Fruit fly (Drosophila melanogaster) whole organism, embryonic: ENCODE results near the gene Fmr1.

ENCODE experiments used
- Atf6 ChIP-seq: fragments of 200-800 bp; sonication (Bioruptor generic); IDR thresholded peaks from 2 replicates; pipeline ENCODE4 v1.3.6; 2022; ENCODE audit warnings: missing biosample characterization, missing genetic modification characterization
- BEAF-32 ChIP-seq: fragments of 200-800 bp; sonication (Bioruptor generic); optimal IDR thresholded peaks from 3 replicates; lab custom pipeline; 2017; ENCODE audit warnings: missing biosample characterization, missing genetic modification characterization, mild to moderate bottlenecking, moderate library complexity, missing genetic modification reagents
- CG10462 ChIP-seq: fragments of 200-800 bp; sonication (Bioruptor generic); optimal IDR thresholded peaks from 2 replicates; lab custom pipeline; 2016; ENCODE audit warnings: missing biosample characterization, missing genetic modification characterization
- CG12104 ChIP-seq: fragments of 200-800 bp; sonication (Bioruptor generic); optimal IDR thresholded peaks from 3 replicates; lab custom pipeline; 2016; ENCODE audit warnings: missing biosample characterization, missing genetic modification characterization
- CG12299 ChIP-seq: fragments of 200-800 bp; sonication (Bioruptor generic); optimal IDR thresholded peaks from 2 replicates; lab custom pipeline; 2018; ENCODE audit warnings: missing biosample characterization, mild to moderate bottlenecking, missing genetic modification characterization
- CG12769 ChIP-seq: fragments of 200-800 bp; sonication (Bioruptor generic); optimal IDR thresholded peaks from 2 replicates; lab custom pipeline; 2019; ENCODE audit warnings: missing biosample characterization, mild to moderate bottlenecking, missing genetic modification characterization, moderate library complexity
- CG13287 ChIP-seq: fragments of 200-800 bp; sonication (Bioruptor generic); IDR thresholded peaks from 2 replicates; pipeline ENCODE4 v1.3.6; 2022; ENCODE audit warnings: missing biosample characterization, missing genetic modification characterization; ENCODE audit not compliant: partially characterized antibody
- CG14014 ChIP-seq: fragments of 200-800 bp; sonication (Bioruptor generic); IDR thresholded peaks from 2 replicates; pipeline ENCODE4 v1.3.6; 2022; ENCODE audit warnings: missing biosample characterization, missing genetic modification characterization
- CG14050 ChIP-seq: fragments of 200-800 bp; sonication (Bioruptor generic); IDR thresholded peaks from 3 replicates; pipeline ENCODE4 v1.3.6; 2022; ENCODE audit warnings: missing biosample characterization, missing genetic modification characterization
- CG18619 ChIP-seq: fragments of 200-800 bp; sonication (Bioruptor generic); optimal IDR thresholded peaks from 3 replicates; lab custom pipeline; 2017; ENCODE audit warnings: missing biosample characterization, mild to moderate bottlenecking, missing genetic modification characterization
- CG3163 ChIP-seq: fragments of 200-800 bp; sonication (Bioruptor generic); optimal IDR thresholded peaks from 3 replicates; lab custom pipeline; 2016; ENCODE audit warnings: missing biosample characterization, missing genetic modification characterization
- CG4854 ChIP-seq: fragments of 200-800 bp; sonication (Bioruptor generic); optimal IDR thresholded peaks from 2 replicates; lab custom pipeline; 2016; ENCODE audit warnings: missing biosample characterization, missing genetic modification characterization, inconsistent platforms
- CG6683 ChIP-seq: fragments of 200-800 bp; sonication (Bioruptor generic); optimal IDR thresholded peaks from 2 replicates; lab custom pipeline; 2017; ENCODE audit warnings: missing biosample characterization, mild to moderate bottlenecking, missing genetic modification characterization, missing genetic modification reagents
- CG6689 ChIP-seq: fragments of 200-800 bp; sonication (Bioruptor generic); IDR thresholded peaks from 2 replicates; pipeline ENCODE4 v1.3.6; 2022; ENCODE audit warnings: missing biosample characterization, missing genetic modification characterization
- CG9215 ChIP-seq: fragments of 200-800 bp; sonication (Bioruptor generic); IDR thresholded peaks from 2 replicates; pipeline ENCODE4 v1.3.6; 2022; ENCODE audit warnings: missing biosample characterization, missing genetic modification characterization
- CoRest ChIP-seq: fragments of 200-800 bp; sonication (Bioruptor generic); optimal IDR thresholded peaks from 3 replicates; lab custom pipeline; 2018; ENCODE audit warnings: missing biosample characterization, mild to moderate bottlenecking, missing genetic modification characterization, moderate library complexity
- Dfd ChIP-seq, 2 experiments: fragments of >200 bp; optimal IDR thresholded peaks; 2 replicates each; lab custom pipeline; 2017; ENCODE audit warnings: missing biosample characterization in 2 of 2, missing genetic modification characterization in 2 of 2
- Dip2 ChIP-seq: fragments of 200-800 bp; sonication (Bioruptor generic); IDR thresholded peaks from 2 replicates; pipeline ENCODE4 v1.3.6; 2022; ENCODE audit warnings: missing biosample characterization, missing genetic modification characterization
- Dip3 ChIP-seq: fragments of 200-800 bp; sonication (Bioruptor generic); optimal IDR thresholded peaks from 3 replicates; lab custom pipeline; 2016; ENCODE audit warnings: missing biosample characterization, missing genetic modification characterization
- Elba2 ChIP-seq: fragments of 200-800 bp; sonication (Bioruptor generic); optimal IDR thresholded peaks from 3 replicates; lab custom pipeline; 2016; ENCODE audit warnings: missing biosample characterization, missing genetic modification characterization
- Gsc ChIP-seq: fragments of 200-800 bp; sonication (Bioruptor generic); IDR thresholded peaks from 2 replicates; pipeline ENCODE4 v1.3.6; 2022; ENCODE audit warnings: missing biosample characterization, missing genetic modification characterization
- Hmx ChIP-seq: fragments of 200-800 bp; sonication (Bioruptor generic); optimal IDR thresholded peaks from 2 replicates; lab custom pipeline; 2016; ENCODE audit warnings: missing biosample characterization, missing genetic modification characterization
- Hr39 ChIP-seq: fragments of >200 bp; optimal IDR thresholded peaks from 2 replicates; lab custom pipeline; 2017
- MTF-1 ChIP-seq: fragments of 200-800 bp; sonication (Bioruptor generic); optimal IDR thresholded peaks from 2 replicates; lab custom pipeline; 2018; ENCODE audit warnings: missing biosample characterization, mild to moderate bottlenecking, missing genetic modification characterization, borderline replicate concordance
- Mad ChIP-seq: fragments of 200-800 bp; sonication (Bioruptor generic); optimal IDR thresholded peaks from 2 replicates; lab custom pipeline; 2016; ENCODE audit warnings: missing biosample characterization, missing genetic modification characterization
- NC2α ChIP-seq: fragments of 200-800 bp; sonication (Bioruptor generic); optimal IDR thresholded peaks from 2 replicates; lab custom pipeline; 2016; ENCODE audit warnings: missing biosample characterization, missing genetic modification characterization
- Nf-YC ChIP-seq: fragments of 200-800 bp; optimal IDR thresholded peaks from 3 replicates; lab custom pipeline; 2019; ENCODE audit warnings: missing biosample characterization, mild to moderate bottlenecking, missing genetic modification characterization, moderate library complexity
- Opbp ChIP-seq: fragments of 200-800 bp; sonication (Bioruptor generic); IDR thresholded peaks from 3 replicates; pipeline ENCODE4 v1.3.6; 2022; ENCODE audit warnings: missing biosample characterization, missing genetic modification characterization; ENCODE audit not compliant: partially characterized antibody
- Ravus ChIP-seq: fragments of 200-800 bp; sonication (Bioruptor generic); IDR thresholded peaks from 2 replicates; pipeline ENCODE4 v1.3.6; 2022; ENCODE audit warnings: missing biosample characterization, missing genetic modification characterization
- Side ChIP-seq: fragments of 200-800 bp; sonication (Bioruptor generic); optimal IDR thresholded peaks from 2 replicates; lab custom pipeline; 2016; ENCODE audit warnings: missing biosample characterization, missing genetic modification characterization
- TFAM ChIP-seq: fragments of 200-800 bp; sonication (Bioruptor generic); optimal IDR thresholded peaks from 2 replicates; lab custom pipeline; 2017; ENCODE audit warnings: missing biosample characterization, missing genetic modification characterization, inconsistent platforms
- Xrp1 ChIP-seq: fragments of 200-800 bp; sonication (Bioruptor generic); IDR thresholded peaks from 2 replicates; pipeline ENCODE4 v1.3.6; 2022; ENCODE audit warnings: missing biosample characterization, missing genetic modification characterization
- ara ChIP-seq: fragments of 200-800 bp; sonication (Bioruptor generic); IDR thresholded peaks from 2 replicates; pipeline ENCODE4 v1.3.6; 2022; ENCODE audit warnings: missing biosample characterization, missing genetic modification characterization
- ato ChIP-seq: fragments of 200-800 bp; sonication (Bioruptor generic); IDR thresholded peaks from 2 replicates; pipeline ENCODE4 v1.3.6; 2022; ENCODE audit warnings: missing biosample characterization, missing genetic modification characterization; ENCODE audit not compliant: partially characterized antibody
- btn ChIP-seq: fragments of 200-800 bp; sonication (Bioruptor generic); optimal IDR thresholded peaks from 2 replicates; lab custom pipeline; 2016; ENCODE audit warnings: missing biosample characterization, missing genetic modification characterization
- corto ChIP-seq: fragments of 200-800 bp; sonication (Bioruptor generic); optimal IDR thresholded peaks from 2 replicates; lab custom pipeline; 2016; ENCODE audit warnings: missing biosample characterization, mild to moderate bottlenecking, missing genetic modification characterization, moderate library complexity
- dan ChIP-seq: fragments of 200-800 bp; sonication (Bioruptor generic); IDR thresholded peaks from 2 replicates; pipeline ENCODE4 v1.3.6; 2022; ENCODE audit warnings: missing biosample characterization, missing genetic modification characterization
- dati ChIP-seq: fragments of 200-800 bp; sonication (Bioruptor generic); IDR thresholded peaks from 2 replicates; pipeline ENCODE4 v1.3.6; 2022; ENCODE audit warnings: missing biosample characterization, missing genetic modification characterization
- emc ChIP-seq: fragments of 200-800 bp; sonication (Bioruptor generic); optimal IDR thresholded peaks from 2 replicates; lab custom pipeline; 2016; ENCODE audit warnings: missing biosample characterization, missing genetic modification characterization
- fd3F ChIP-seq: fragments of 200-800 bp; sonication (Bioruptor generic); optimal IDR thresholded peaks from 2 replicates; lab custom pipeline; 2018; ENCODE audit warnings: missing biosample characterization, mild to moderate bottlenecking, missing genetic modification characterization, moderate library complexity
- fd64A ChIP-seq: fragments of 200-800 bp; sonication (Bioruptor generic); optimal IDR thresholded peaks from 3 replicates; lab custom pipeline; 2018; ENCODE audit warnings: missing biosample characterization, mild to moderate bottlenecking, missing genetic modification characterization
- fu2 ChIP-seq: fragments of 200-800 bp; sonication (Bioruptor generic); optimal IDR thresholded peaks from 2 replicates; lab custom pipeline; 2016; ENCODE audit warnings: missing biosample characterization, missing genetic modification characterization
- grau ChIP-seq: fragments of 200-800 bp; optimal IDR thresholded peaks from 3 replicates; lab custom pipeline; 2019; ENCODE audit warnings: missing biosample characterization, mild to moderate bottlenecking, missing genetic modification characterization, moderate library complexity
- insv ChIP-seq, 2 experiments: fragments of 200-800 bp; sonication (Bioruptor generic); optimal IDR thresholded peaks; 3 replicates each; lab custom pipeline; 2016 to 2018; ENCODE audit warnings: missing biosample characterization in 2 of 2, missing genetic modification characterization in 2 of 2
- jumu ChIP-seq: fragments of 200-800 bp; sonication (Bioruptor generic); optimal IDR thresholded peaks from 3 replicates; lab custom pipeline; 2016; ENCODE audit warnings: missing biosample characterization, missing genetic modification characterization
- lab ChIP-seq: fragments of 200-800 bp; sonication (Bioruptor generic); optimal IDR thresholded peaks from 3 replicates; lab custom pipeline; 2017; ENCODE audit warnings: missing biosample characterization, missing genetic modification characterization, mild to moderate bottlenecking, moderate library complexity, missing genetic modification reagents
- mld ChIP-seq: fragments of 200-800 bp; sonication (Bioruptor generic); IDR thresholded peaks from 3 replicates; pipeline ENCODE4 v1.3.6; 2022; ENCODE audit warnings: missing biosample characterization, missing genetic modification characterization; ENCODE audit not compliant: partially characterized antibody
- rib ChIP-seq: fragments of 200-800 bp; sonication (Bioruptor generic); IDR thresholded peaks from 2 replicates; pipeline ENCODE4 v1.3.6; 2022; ENCODE audit warnings: missing biosample characterization, missing genetic modification characterization
- sim ChIP-seq: fragments of 200-800 bp; sonication (Bioruptor generic); IDR thresholded peaks from 2 replicates; pipeline ENCODE4 v1.3.6; 2022; ENCODE audit warnings: missing biosample characterization, missing genetic modification characterization
- sr ChIP-seq: fragments of 200-800 bp; sonication (Bioruptor generic); IDR thresholded peaks from 3 replicates; pipeline ENCODE4 v1.3.6; 2022; ENCODE audit warnings: missing biosample characterization, missing genetic modification characterization
- tup ChIP-seq: fragments of 200-800 bp; sonication (Bioruptor generic); optimal IDR thresholded peaks from 2 replicates; lab custom pipeline; 2016; ENCODE audit warnings: missing biosample characterization, mild to moderate bottlenecking, missing genetic modification characterization, moderate library complexity

The Fmr1 gene

DNA sequence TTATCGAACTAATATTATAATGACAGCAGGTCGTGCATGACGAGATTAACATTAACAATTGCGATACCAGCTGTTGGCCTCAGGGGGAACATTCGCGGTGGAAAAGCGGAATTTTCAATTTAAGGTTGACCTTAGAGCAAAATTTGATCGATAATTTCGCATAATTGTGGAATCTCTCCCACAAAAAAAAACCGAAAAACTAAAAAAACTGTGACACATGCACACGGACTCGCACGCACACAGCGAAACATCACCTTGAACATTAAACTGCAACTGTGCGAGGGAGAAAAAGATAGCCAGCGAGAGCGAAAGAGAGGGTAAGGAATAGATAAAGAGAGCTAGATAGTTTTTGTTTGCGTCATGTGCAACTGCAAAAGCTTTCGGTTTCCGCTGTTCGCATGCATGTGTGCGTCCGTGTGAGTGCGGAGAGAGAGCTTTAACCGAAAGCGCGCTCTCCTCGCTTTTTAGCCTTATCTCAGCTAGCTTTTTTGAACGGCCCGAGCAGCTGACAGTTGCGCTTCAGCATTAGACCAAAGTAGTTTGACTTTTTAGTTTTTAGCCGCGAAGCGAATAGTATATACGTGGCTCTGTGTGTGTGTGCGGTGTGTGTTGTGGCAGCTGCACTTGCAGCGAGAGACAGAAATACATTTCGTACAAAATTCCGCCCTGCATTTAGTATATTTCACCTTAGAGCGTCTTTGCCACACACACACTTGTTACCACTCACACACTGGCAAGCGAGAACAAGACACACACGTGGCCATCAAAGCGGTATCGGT lies 16.5 kb downstream of the Fmr1 start (continued):
- no peak for TF ChIP-seq sr
- TF ChIP-seq Mad (GFP tag; lab: Kevin White, UChicago) = peak; percentile 1
- no peak for TF ChIP-seq fd3F
- TF ChIP-seq Dip3 = no peak
- TF ChIP-seq CG4854 (GFP tag; lab: Kevin White, UChicago) = no peak
- no peak for TF ChIP-seq Hmx (GFP tag; lab: Kevin White, UChicago)
- TF ChIP-seq corto (GFP tag; lab: Kevin White, UChicago) = no peak
- TF ChIP-seq lab (GFP tag; lab: Kevin White, UChicago) = peak; percentile 19
- TF ChIP-seq CG14050 (GFP tag; lab: Robert Waterston, UW) = no peak
- TF ChIP-seq tup (GFP tag; lab: Kevin White, UChicago) = no peak
- peak; percentile 44 for TF ChIP-seq CG13287 (GFP tag; lab: Robert Waterston, UW)
- peak; percentile 9 for TF ChIP-seq CG3163 (GFP tag; lab: Kevin White, UChicago)
- TF ChIP-seq NC2α = no peak
- peak; percentile 29; the same call in 1 of the 3 replicates for TF ChIP-seq Opbp (GFP tag; lab: Robert Waterston, UW)
- TF ChIP-seq CG6683 (GFP tag; lab: Kevin White, UChicago) = no peak
- no peak for TF ChIP-seq dati
- no peak for TF ChIP-seq Ravus (GFP tag; lab: Robert Waterston, UW)
- TF ChIP-seq sim (GFP tag; lab: Robert Waterston, UW) = no peak
- TF ChIP-seq CG14014 (GFP tag; lab: Robert Waterston, UW) = peak; percentile 42; the same call in 1 of the 2 replicates
- TF ChIP-seq emc (GFP tag; lab: Kevin White, UChicago) = no peak
- no peak for TF ChIP-seq Atf6 (GFP tag; lab: Robert Waterston, UW)
- no peak for TF ChIP-seq mld (GFP tag; lab: Robert Waterston, UW)
- no peak for TF ChIP-seq CG9215 (GFP tag; lab: Robert Waterston, UW)
- no peak for TF ChIP-seq TFAM (GFP tag; lab: Kevin White, UChicago)
- TF ChIP-seq CG12299 (tag; lab: Kevin White, UChicago) = no peak
- no peak for TF ChIP-seq jumu (GFP tag; lab: Kevin White, UChicago)
- TF ChIP-seq dan (GFP tag; lab: Robert Waterston, UW) = no peak
- no peak for TF ChIP-seq btn
- TF ChIP-seq CG12769 (tag; lab: Kevin White, UChicago) = peak; percentile 43
- no peak for TF ChIP-seq insv (GFP tag; optimal IDR thresholded peaks at IDR 0.05; lab: Kevin White, UChicago)
- no peak for TF ChIP-seq Dip2 (GFP tag; lab: Robert Waterston, UW)
- no peak for TF ChIP-seq Dfd (GFP tag; optimal IDR thresholded peaks at IDR 0.05; lab: Kevin White, UChicago)
- no peak for TF ChIP-seq CoRest (tag; lab: Kevin White, UChicago)
- TF ChIP-seq ato (GFP tag; lab: Robert Waterston, UW) = no peak
- no peak for TF ChIP-seq BEAF-32
- no peak for TF ChIP-seq grau (tag; lab: Kevin White, UChicago)
- no peak for TF ChIP-seq Gsc (GFP tag; lab: Robert Waterston, UW)
- no peak for TF ChIP-seq Nf-YC (tag; lab: Kevin White, UChicago)
- no peak for TF ChIP-seq Elba2 (GFP tag; lab: Kevin White, UChicago)
- TF ChIP-seq Xrp1 (GFP tag; lab: Robert Waterston, UW) = no peak
- no peak for TF ChIP-seq CG10462
- TF ChIP-seq fd64A (GFP tag; lab: Kevin White, UChicago) = no peak
- TF ChIP-seq ara (GFP tag; lab: Robert Waterston, UW) = 0 out of 2 replicates have a peak, but pooled peaks have one; percentile 12
- no peak for TF ChIP-seq Hr39 (lab: Kevin White, UChicago)
- TF ChIP-seq Side (GFP tag; lab: Kevin White, UChicago) = no peak
- TF ChIP-seq fu2 (GFP tag; lab: Kevin White, UChicago) = no peak
- TF ChIP-seq CG18619 = no peak
- no peak for TF ChIP-seq CG12104 (GFP tag; lab: Kevin White, UChicago)
- no peak for TF ChIP-seq rib (GFP tag; lab: Robert Waterston, UW)
- TF ChIP-seq MTF-1 (GFP tag; lab: Kevin White, UChicago) = peak; percentile 44
- no peak for TF ChIP-seq CG6689 (GFP tag; lab: Robert Waterston, UW)
